Worm (Caenorhabditis elegans) whole organism, young adult: ENCODE data around the gene H41C03.2.
A peak's percentile ranks its signal among the peaks of the same experiment; 100 is the strongest.

ENCODE experiments used
- B0019.2 ChIP-seq: fragments of 200-800 bp; sonication (Bioruptor generic); conservative IDR thresholded peaks from 2 replicates; pipeline ENCODE4 v1.3.6; 2022; ENCODE audit warnings: missing genetic modification reagents, missing genetic modification characterization, missing compliant biosample characterization
- C17E4.6 ChIP-seq: fragments of 200-800 bp; sonication (Bioruptor generic); IDR thresholded peaks from 2 replicates; pipeline ENCODE4 v1.3.6; 2022; ENCODE audit warnings: missing genetic modification reagents, missing genetic modification characterization, missing compliant biosample characterization
- F10E7.11 ChIP-seq: sonication (generic microtip); optimal IDR thresholded peaks from 2 replicates; lab custom pipeline; 2017; ENCODE audit warnings: mild to moderate bottlenecking, missing genetic modification characterization, moderate library complexity, missing compliant biosample characterization
- F23B12.7 ChIP-seq: sonication (generic microtip); optimal IDR thresholded peaks from 2 replicates; lab custom pipeline; 2017; ENCODE audit warnings: missing genetic modification characterization, mild to moderate bottlenecking, missing compliant biosample characterization, antibody characterized with exemption, moderate library complexity; ENCODE audit not compliant: insufficient read depth
- F33H1.4 ChIP-seq: fragments of 200-800 bp; sonication (Bioruptor generic); IDR thresholded peaks from 2 replicates; pipeline ENCODE4 v1.3.6; 2022; ENCODE audit warnings: missing genetic modification reagents, missing genetic modification characterization, missing compliant biosample characterization
- F39B2.1 ChIP-seq: fragments of 200-800 bp; sonication (Bioruptor generic); IDR thresholded peaks from 2 replicates; pipeline ENCODE4 v1.3.6; 2022; ENCODE audit warnings: missing genetic modification reagents, missing genetic modification characterization, missing compliant biosample characterization
- K11D2.4 ChIP-seq: fragments of 200-800 bp; sonication (Bioruptor generic); IDR thresholded peaks from 2 replicates; pipeline ENCODE4 v1.3.6; 2022; ENCODE audit warnings: missing genetic modification reagents, missing genetic modification characterization, missing compliant biosample characterization
- Y67H2A.10 ChIP-seq: fragments of 200-800 bp; sonication (Bioruptor generic); conservative IDR thresholded peaks from 2 replicates; pipeline ENCODE4 v1.3.6; 2022; ENCODE audit warnings: missing genetic modification reagents, missing genetic modification characterization, missing compliant biosample characterization
- Y95B8A.8 ChIP-seq: fragments of 200-800 bp; sonication (Bioruptor generic); IDR thresholded peaks from 2 replicates; pipeline ENCODE4 v1.3.6; 2022; ENCODE audit warnings: missing genetic modification reagents, missing genetic modification characterization, missing compliant biosample characterization
- ama-1 ChIP-seq, 3 experiments: fragments of 150-350 bp in 1 of 3; sonication (generic microtip) in 2 of 3; optimal IDR thresholded peaks; 2 replicates each; lab custom pipeline; 2014 to 2018; ENCODE audit warnings: missing biosample characterization in 2 of 3, missing genetic modification characterization in 2 of 3, missing genetic modification reagents in 2 of 3
- aptf-2 ChIP-seq: fragments of 200-800 bp; sonication (Bioruptor generic); conservative IDR thresholded peaks from 2 replicates; pipeline ENCODE4 v1.3.6; 2022; ENCODE audit warnings: missing genetic modification reagents, missing genetic modification characterization, missing compliant biosample characterization
- atf-7 ChIP-seq: sonication (generic microtip); optimal IDR thresholded peaks from 2 replicates; lab custom pipeline; 2017; ENCODE audit warnings: mild to moderate bottlenecking, missing genetic modification characterization, missing compliant biosample characterization
- attf-5 ChIP-seq: fragments of 200-800 bp; sonication (Bioruptor generic); optimal IDR thresholded peaks from 2 replicates; lab custom pipeline; 2018; ENCODE audit warnings: mild to moderate bottlenecking, missing genetic modification characterization, missing compliant biosample characterization
- attf-6 ChIP-seq: fragments of 200-800 bp; sonication (Bioruptor generic); IDR thresholded peaks from 2 replicates; pipeline ENCODE4 v1.3.6; 2022; ENCODE audit warnings: missing genetic modification reagents, missing genetic modification characterization, missing compliant biosample characterization
- bed-1 ChIP-seq: fragments of 200-800 bp; sonication (Bioruptor generic); IDR thresholded peaks from 2 replicates; pipeline ENCODE4 v1.3.6; 2022; ENCODE audit warnings: missing genetic modification reagents, missing genetic modification characterization, missing compliant biosample characterization
- cebp-1 ChIP-seq, 2 experiments: fragments of 200-800 bp in 1 of 2; sonication (Bioruptor generic) in 1 of 2; sonication (generic microtip) in 1 of 2; IDR thresholded peaks in 1 of 2; optimal IDR thresholded peaks in 1 of 2; 2 replicates each; pipeline versions ENCODE4 v1.3.6 to Lab custom; 2017 to 2022; ENCODE audit warnings: missing compliant biosample characterization in 2 of 2, missing genetic modification characterization in 2 of 2, mild to moderate bottlenecking in 1 of 2, missing genetic modification reagents in 1 of 2, moderate library complexity in 1 of 2
- ceh-91 ChIP-seq: fragments of 200-800 bp; sonication (Bioruptor generic); IDR thresholded peaks from 2 replicates; pipeline ENCODE4 v1.3.6; 2022; ENCODE audit warnings: missing genetic modification reagents, missing genetic modification characterization, missing compliant biosample characterization
- chd-7 ChIP-seq: sonication (generic microtip); optimal IDR thresholded peaks from 2 replicates; lab custom pipeline; 2016; ENCODE audit warnings: mild to moderate bottlenecking, missing genetic modification characterization, moderate library complexity, missing compliant biosample characterization
- dpff-1 ChIP-seq: sonication (generic microtip); optimal IDR thresholded peaks from 2 replicates; lab custom pipeline; 2017; ENCODE audit warnings: mild to moderate bottlenecking, missing genetic modification characterization, missing compliant biosample characterization
- dpl-1 ChIP-seq: fragments of 150-350 bp; optimal IDR thresholded peaks from 2 replicates; lab custom pipeline; 2014; ENCODE audit warnings: missing biosample characterization, missing genetic modification reagents, missing genetic modification characterization
- egl-44 ChIP-seq: fragments of 200-800 bp; sonication (Bioruptor generic); IDR thresholded peaks from 2 replicates; pipeline ENCODE4 v1.3.6; 2022; ENCODE audit warnings: missing genetic modification reagents, missing genetic modification characterization, missing compliant biosample characterization
- egrh-3 ChIP-seq: fragments of 200-800 bp; sonication (Bioruptor generic); IDR thresholded peaks from 2 replicates; pipeline ENCODE4 v1.3.6; 2022; ENCODE audit warnings: missing genetic modification reagents, missing genetic modification characterization, missing compliant biosample characterization
- ets-4 ChIP-seq: fragments of 200-800 bp; sonication (Bioruptor generic); optimal IDR thresholded peaks from 2 replicates; lab custom pipeline; 2018; ENCODE audit warnings: mild to moderate bottlenecking, missing genetic modification characterization, missing compliant biosample characterization
- hlh-26 ChIP-seq: fragments of 200-800 bp; sonication (Bioruptor generic); conservative IDR thresholded peaks from 2 replicates; pipeline ENCODE4 v1.3.6; 2022; ENCODE audit warnings: missing genetic modification reagents, missing genetic modification characterization, missing compliant biosample characterization
- let-607 ChIP-seq, 2 experiments: fragments of 200-800 bp in 1 of 2; sonication (Bioruptor generic) in 1 of 2; sonication (generic microtip) in 1 of 2; optimal IDR thresholded peaks; 2 replicates each; lab custom pipeline; 2016 to 2018; ENCODE audit warnings: mild to moderate bottlenecking in 2 of 2, missing compliant biosample characterization in 2 of 2, missing genetic modification characterization in 2 of 2, moderate library complexity in 2 of 2, missing genotype in 1 of 2
- lin-26 ChIP-seq: fragments of 200-800 bp; sonication (Bioruptor generic); IDR thresholded peaks from 2 replicates; pipeline ENCODE4 v1.3.6; 2022; ENCODE audit warnings: missing genetic modification reagents, missing genetic modification characterization, missing compliant biosample characterization
- madf-6 ChIP-seq: fragments of 200-800 bp; sonication (Bioruptor generic); IDR thresholded peaks from 2 replicates; pipeline ENCODE4 v1.3.6; 2022; ENCODE audit warnings: missing genetic modification reagents, missing genetic modification characterization, missing compliant biosample characterization
- madf-8 ChIP-seq: fragments of 200-800 bp; sonication (Bioruptor generic); conservative IDR thresholded peaks from 2 replicates; pipeline ENCODE4 v1.3.6; 2022; ENCODE audit warnings: missing genetic modification reagents, missing genetic modification characterization, missing compliant biosample characterization
- nfyb-1 ChIP-seq: fragments of 200-800 bp; sonication (Bioruptor generic); IDR thresholded peaks from 2 replicates; pipeline ENCODE4 v1.3.6; 2022; ENCODE audit warnings: missing genetic modification reagents, missing genetic modification characterization, missing compliant biosample characterization
- nhr-120 ChIP-seq: fragments of 200-800 bp; sonication (Bioruptor generic); IDR thresholded peaks from 2 replicates; pipeline ENCODE4 v1.3.6; 2022; ENCODE audit warnings: missing genetic modification characterization, missing compliant biosample characterization
- pbrm-1 ChIP-seq: fragments of 200-800 bp; sonication (Bioruptor generic); IDR thresholded peaks from 2 replicates; pipeline ENCODE4 v1.3.6; 2022; ENCODE audit warnings: missing genetic modification reagents, missing genetic modification characterization, missing compliant biosample characterization
- pha-4 ChIP-seq: fragments of 150-350 bp; sonication (generic microtip); optimal IDR thresholded peaks from 2 replicates; lab custom pipeline; 2014; ENCODE audit warnings: missing biosample characterization, missing genetic modification reagents, missing genetic modification characterization
- rcor-1 ChIP-seq: fragments of 200-800 bp; sonication (Bioruptor generic); IDR thresholded peaks from 2 replicates; pipeline ENCODE4 v1.3.6; 2022; ENCODE audit warnings: missing genetic modification reagents, missing genetic modification characterization, missing compliant biosample characterization
- sdz-38 ChIP-seq: sonication (generic microtip); optimal IDR thresholded peaks from 2 replicates; lab custom pipeline; 2016; ENCODE audit warnings: missing genotype, missing genetic modification characterization, missing compliant biosample characterization
- snpc-1.1 ChIP-seq: sonication (generic microtip); optimal IDR thresholded peaks from 2 replicates; lab custom pipeline; 2017; ENCODE audit warnings: missing genetic modification characterization, mild to moderate bottlenecking, missing compliant biosample characterization, antibody characterized with exemption, moderate library complexity, missing genotype, missing genetic modification reagents; ENCODE audit not compliant: insufficient read depth
- snpc-4 ChIP-seq, 5 experiments: fragments of 150-350 bp in 1 of 5; sonication (generic microtip) in 4 of 5; optimal IDR thresholded peaks; 2 replicates each; lab custom pipeline; 2014 to 2018; ENCODE audit warnings: missing genetic modification characterization in 5 of 5, missing biosample characterization in 3 of 5, antibody characterized with exemption in 2 of 5, mild to moderate bottlenecking in 2 of 5, missing compliant biosample characterization in 2 of 5, missing genotype in 2 of 5, moderate library complexity in 2 of 5, missing genetic modification reagents in 1 of 5
- somi-1 ChIP-seq: fragments of 200-800 bp; sonication (Bioruptor generic); optimal IDR thresholded peaks from 2 replicates; lab custom pipeline; 2018; ENCODE audit warnings: mild to moderate bottlenecking, missing genetic modification characterization, missing compliant biosample characterization
- sptf-2 ChIP-seq: fragments of 200-800 bp; sonication (Bioruptor generic); optimal IDR thresholded peaks from 2 replicates; lab custom pipeline; 2018; ENCODE audit warnings: mild to moderate bottlenecking, missing genetic modification characterization, missing compliant biosample characterization
- tbx-9 ChIP-seq: sonication (generic microtip); optimal IDR thresholded peaks from 2 replicates; lab custom pipeline; 2016; ENCODE audit warnings: borderline replicate concordance, missing genetic modification characterization, inconsistent platforms, missing compliant biosample characterization
- unc-62 ChIP-seq: fragments of 150-350 bp; optimal IDR thresholded peaks from 2 replicates; lab custom pipeline; 2014; ENCODE audit warnings: missing biosample characterization, missing genetic modification reagents, missing genetic modification characterization
- xnd-1 ChIP-seq: sonication (generic microtip); optimal IDR thresholded peaks from 2 replicates; lab custom pipeline; 2016; ENCODE audit warnings: missing genotype, missing genetic modification reagents, missing genetic modification characterization, missing compliant biosample characterization
- zfh-2 ChIP-seq: fragments of 200-800 bp; sonication (Bioruptor generic); conservative IDR thresholded peaks from 2 replicates; pipeline ENCODE4 v1.3.6; 2022; ENCODE audit warnings: missing genetic modification reagents, missing genetic modification characterization, missing compliant biosample characterization
- zim-3 ChIP-seq: sonication (generic microtip); optimal IDR thresholded peaks from 2 replicates; lab custom pipeline; 2017; ENCODE audit warnings: mild to moderate bottlenecking, missing genetic modification characterization, moderate library complexity, missing compliant biosample characterization
- ztf-28 ChIP-seq: fragments of 200-800 bp; sonication (Bioruptor generic); IDR thresholded peaks from 2 replicates; pipeline ENCODE4 v1.3.6; 2022; ENCODE audit warnings: missing genetic modification reagents, missing genetic modification characterization, missing compliant biosample characterization
- ztf-3 ChIP-seq: fragments of 200-800 bp; sonication (Bioruptor generic); optimal IDR thresholded peaks from 2 replicates; lab custom pipeline; 2018; ENCODE audit warnings: mild to moderate bottlenecking, missing genetic modification characterization, missing compliant biosample characterization
- ztf-6 ChIP-seq: fragments of 200-800 bp; sonication (Bioruptor generic); IDR thresholded peaks from 2 replicates; pipeline ENCODE4 v1.3.6; 2022; ENCODE audit warnings: missing genetic modification reagents, missing genetic modification characterization, missing compliant biosample characterization

H41C03.2 gene

DNA sequence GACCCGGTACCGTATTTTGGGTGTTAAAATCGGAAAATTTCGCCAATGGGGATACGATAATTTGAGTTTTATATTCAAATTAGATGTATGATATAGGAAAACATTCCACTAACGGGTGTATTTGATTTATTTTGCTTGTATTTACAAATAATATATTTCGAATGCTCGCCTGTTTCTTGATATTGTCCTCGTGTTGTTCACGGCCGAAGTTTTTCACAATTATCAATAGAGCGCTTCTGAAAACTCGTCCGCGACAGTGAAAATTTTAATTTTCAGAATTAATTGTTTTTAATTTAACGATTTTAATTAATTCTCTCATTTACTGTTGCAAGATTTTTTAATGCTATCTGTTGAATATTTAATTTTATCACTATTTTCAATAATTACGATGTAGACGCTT, 32.3 kb downstream of the H41C03.2 start (continued):
- TF ChIP-seq ets-4 (GFP tag; lab: Kevin White, UChicago) (no peak), atf-7 (no peak), ztf-3 (GFP tag; lab: Kevin White, UChicago) (no peak), F39B2.1 (no peak), dpff-1 (tag; lab: Kevin White, UChicago) (no peak), hlh-26 (GFP tag; lab: Robert Waterston, UW) (no peak), aptf-2 (GFP tag; lab: Robert Waterston, UW) (0 out of 2 replicates have a peak, but pooled peaks have one; percentile 26), zim-3 (tag; lab: Kevin White, UChicago) (no peak), dpl-1 (GFP tag; lab: Kevin White, UChicago) (no peak), somi-1 (no peak), Y95B8A.8 (GFP tag; lab: Robert Waterston, UW) (0 out of 2 replicates have a peak, but pooled peaks have one; percentile 21), unc-62 (no peak), sptf-2 (GFP tag; lab: Kevin White, UChicago) (no peak), C17E4.6 (GFP tag; lab: Robert Waterston, UW) (no peak), tbx-9 (tag; lab: Kevin White, UChicago) (no peak), rcor-1 (peak; percentile 68), bed-1 (GFP tag; lab: Robert Waterston, UW) (no peak), B0019.2 (no peak), attf-6 (0 out of 2 replicates have a peak, but pooled peaks have one; percentile 35), nhr-120 (GFP tag; lab: Robert Waterston, UW) (no peak), cebp-1 (GFP tag; IDR thresholded peaks at IDR 0.05; lab: Robert Waterston, UW) (no peak), cebp-1 (tag; optimal IDR thresholded peaks at IDR 0.05; lab: Kevin White, UChicago) (no peak), sdz-38 (tag; lab: Kevin White, UChicago) (no peak), F33H1.4 (GFP tag; lab: Robert Waterston, UW) (peak; percentile 39; the same call in 1 of the 2 replicates), egl-44 (GFP tag; lab: Robert Waterston, UW) (no peak), ama-1 (optimal IDR thresholded peaks at IDR 0.05; lab: Kevin White, UChicago) (no peak), ama-1 (GFP tag; optimal IDR thresholded peaks at IDR 0.05; lab: Kevin White, UChicago) (no peak), attf-5 (GFP tag; lab: Kevin White, UChicago) (peak; percentile 31), chd-7 (no peak), F23B12.7 (tag; lab: Kevin White, UChicago) (no peak), pha-4 (tag; lab: Kevin White, UChicago) (no peak), zfh-2 (no peak), K11D2.4 (no peak), pbrm-1 (GFP tag; lab: Robert Waterston, UW) (0 out of 2 replicates have a peak, but pooled peaks have one; percentile 41), let-607 (tag; optimal IDR thresholded peaks at IDR 0.05; lab: Kevin White, UChicago) (no peak), ceh-91 (GFP tag; lab: Robert Waterston, UW) (0 out of 2 replicates have a peak, but pooled peaks have one; percentile 55), xnd-1 (tag; lab: Kevin White, UChicago) (no peak), F10E7.11 (tag; lab: Kevin White, UChicago) (no peak), Y67H2A.10 (no peak), snpc-1.1 (tag; lab: Kevin White, UChicago) (no peak), madf-6 (GFP tag; lab: Robert Waterston, UW) (peak; percentile 53), ztf-6 (GFP tag; lab: Robert Waterston, UW) (0 out of 2 replicates have a peak, but pooled peaks have one; percentile 47), nfyb-1 (no peak), lin-26 (GFP tag; lab: Robert Waterston, UW) (no peak), egrh-3 (GFP tag; lab: Robert Waterston, UW) (no peak), snpc-4 (GFP tag; optimal IDR thresholded peaks at IDR 0.05; lab: Kevin White, UChicago) (no peak), snpc-4 (tag; optimal IDR thresholded peaks at IDR 0.05; lab: Kevin White, UChicago) (no peak), madf-8 (GFP tag; lab: Robert Waterston, UW) (peak; percentile 39; the same call in 1 of the 2 replicates), ztf-28 (0 out of 2 replicates have a peak, but pooled peaks have one; percentile 61)
